Worm (Caenorhabditis elegans): ENCODE measurements around the gene npp-16.

ce11 chrIII:11920187-11920785, 4.6 kb downstream of the npp-16 start, which contains the start of the genes ccf-1 and trap-4:
- TF ChIP-seq nhr-90 (tag; optimal IDR thresholded peaks at IDR 0.05) (no peak), hmg-20 (GFP tag; IDR thresholded peaks at IDR 0.05) (no peak), dpl-1 (GFP tag; optimal IDR thresholded peaks at IDR 0.05) (no peak), attf-5 (GFP tag; optimal IDR thresholded peaks at IDR 0.05) (no peak)

Measured in whole organism, young adult.